Worm (Caenorhabditis elegans) whole organism, mixed stage, embryonic: ENCODE results near the gene T08A11.1.

ENCODE experiments used
- M03D4.4 ChIP-seq: sonication (generic microtip); optimal IDR thresholded peaks from 2 replicates; lab custom pipeline; 2017; ENCODE audit warnings: mild to moderate bottlenecking, missing genetic modification characterization, missing compliant biosample characterization
- bed-3 ChIP-seq: fragments of 200-800 bp; sonication (Bioruptor generic); optimal IDR thresholded peaks from 3 replicates; lab custom pipeline; 2018; ENCODE audit warnings: mild to moderate bottlenecking, missing genetic modification characterization, moderate library complexity, missing compliant biosample characterization
- blmp-1 ChIP-seq: fragments of 150-350 bp; optimal IDR thresholded peaks from 2 replicates; lab custom pipeline; 2014; ENCODE audit warnings: missing biosample characterization, missing genetic modification characterization
- ceh-39 ChIP-seq: fragments of 150-350 bp; optimal IDR thresholded peaks from 2 replicates; lab custom pipeline; 2014; ENCODE audit warnings: missing biosample characterization, missing genetic modification characterization
- ceh-43 ChIP-seq: fragments of 200-800 bp; sonication (Bioruptor generic); optimal IDR thresholded peaks from 2 replicates; lab custom pipeline; 2018; ENCODE audit warnings: mild to moderate bottlenecking, missing genetic modification characterization, moderate library complexity, missing compliant biosample characterization
- ceh-83 ChIP-seq: fragments of 200-800 bp; sonication (Bioruptor generic); optimal IDR thresholded peaks from 2 replicates; lab custom pipeline; 2018; ENCODE audit warnings: mild to moderate bottlenecking, missing genetic modification characterization, missing compliant biosample characterization
- ces-1 ChIP-seq: fragments of 150-350 bp; optimal IDR thresholded peaks from 2 replicates; lab custom pipeline; 2014; ENCODE audit warnings: missing biosample characterization, missing genetic modification reagents, missing genetic modification characterization
- drap-1 ChIP-seq: fragments of 200-800 bp; sonication (Bioruptor generic); optimal IDR thresholded peaks from 3 replicates; lab custom pipeline; 2018; ENCODE audit warnings: mild to moderate bottlenecking, missing genetic modification characterization, missing compliant biosample characterization
- elt-1 ChIP-seq: sonication (generic microtip); optimal IDR thresholded peaks from 2 replicates; lab custom pipeline; 2017; ENCODE audit warnings: missing genetic modification characterization, mild to moderate bottlenecking, missing compliant biosample characterization, antibody characterized with exemption, moderate library complexity, borderline replicate concordance; ENCODE audit not compliant: insufficient read depth
- elt-3 ChIP-seq: fragments of 150-350 bp; optimal IDR thresholded peaks from 2 replicates; lab custom pipeline; 2014; ENCODE audit warnings: missing biosample characterization, missing genetic modification characterization
- flh-1 ChIP-seq: fragments of 200-800 bp; sonication (Bioruptor generic); optimal IDR thresholded peaks from 2 replicates; lab custom pipeline; 2018; ENCODE audit warnings: mild to moderate bottlenecking, missing genetic modification characterization, moderate library complexity, missing compliant biosample characterization
- ham-2 ChIP-seq: fragments of 200-800 bp; sonication (Bioruptor generic); optimal IDR thresholded peaks from 2 replicates; lab custom pipeline; 2018; ENCODE audit warnings: mild to moderate bottlenecking, missing genetic modification characterization, missing compliant biosample characterization
- lin-13 ChIP-seq: fragments of 150-350 bp; optimal IDR thresholded peaks from 2 replicates; lab custom pipeline; 2014; ENCODE audit warnings: missing biosample characterization, missing genetic modification characterization
- lin-32 ChIP-seq: fragments of 200-800 bp; sonication (Bioruptor generic); optimal IDR thresholded peaks from 2 replicates; lab custom pipeline; 2018; ENCODE audit warnings: mild to moderate bottlenecking, missing genetic modification characterization, missing compliant biosample characterization
- lsy-2 ChIP-seq: fragments of 150-350 bp; optimal IDR thresholded peaks from 2 replicates; lab custom pipeline; 2014; ENCODE audit warnings: missing biosample characterization, missing genetic modification characterization
- mab-5 ChIP-seq: fragments of 150-350 bp; optimal IDR thresholded peaks from 2 replicates; lab custom pipeline; 2014; ENCODE audit warnings: missing biosample characterization, missing genetic modification characterization
- mep-1 ChIP-seq: fragments of 150-350 bp; optimal IDR thresholded peaks from 2 replicates; lab custom pipeline; 2017; ENCODE audit warnings: missing biosample characterization, missing genetic modification reagents, missing genetic modification characterization, inconsistent platforms
- mls-2 ChIP-seq: sonication (generic microtip); optimal IDR thresholded peaks from 2 replicates; lab custom pipeline; 2016; ENCODE audit warnings: mild to moderate bottlenecking, missing genetic modification characterization, moderate library complexity, missing compliant biosample characterization
- nhr-12 ChIP-seq: fragments of 150-350 bp; optimal IDR thresholded peaks from 2 replicates; lab custom pipeline; 2014; ENCODE audit warnings: missing biosample characterization, missing genetic modification characterization
- nhr-2 ChIP-seq: fragments of 150-350 bp; optimal IDR thresholded peaks from 2 replicates; lab custom pipeline; 2014; ENCODE audit warnings: missing biosample characterization, missing genetic modification characterization
- nhr-28 ChIP-seq: fragments of 150-350 bp; optimal IDR thresholded peaks from 2 replicates; lab custom pipeline; 2014; ENCODE audit warnings: missing biosample characterization, missing genetic modification characterization
- nhr-76 ChIP-seq: sonication (generic microtip); optimal IDR thresholded peaks from 2 replicates; lab custom pipeline; 2017; ENCODE audit warnings: missing biosample characterization, missing genetic modification characterization
- pha-4 ChIP-seq: fragments of 150-350 bp; optimal IDR thresholded peaks from 2 replicates; lab custom pipeline; 2018; ENCODE audit warnings: missing biosample characterization, missing genetic modification reagents, missing genetic modification characterization
- sem-2 ChIP-seq: fragments of 200-800 bp; sonication (Bioruptor generic); optimal IDR thresholded peaks from 2 replicates; lab custom pipeline; 2018; ENCODE audit warnings: mild to moderate bottlenecking, missing genetic modification characterization, missing compliant biosample characterization
- snpc-4 ChIP-seq: fragments of 150-350 bp; optimal IDR thresholded peaks from 2 replicates; lab custom pipeline; 2014; ENCODE audit warnings: missing biosample characterization, missing genetic modification characterization
- sptf-1 ChIP-seq: sonication (generic microtip); optimal IDR thresholded peaks from 2 replicates; lab custom pipeline; 2017; ENCODE audit warnings: mild to moderate bottlenecking, missing genetic modification characterization, moderate library complexity, missing compliant biosample characterization
- tbx-8 ChIP-seq: fragments of 200-800 bp; sonication (Bioruptor generic); optimal IDR thresholded peaks from 2 replicates; lab custom pipeline; 2018; ENCODE audit warnings: mild to moderate bottlenecking, missing genetic modification characterization, moderate library complexity, missing compliant biosample characterization
- unc-120 ChIP-seq: sonication (generic microtip); optimal IDR thresholded peaks from 2 replicates; lab custom pipeline; 2017; ENCODE audit warnings: missing genetic modification characterization, missing compliant biosample characterization; ENCODE audit not compliant: poor library complexity, severe bottlenecking
- unc-39 ChIP-seq: fragments of 150-350 bp; optimal IDR thresholded peaks from 2 replicates; lab custom pipeline; 2014; ENCODE audit warnings: missing biosample characterization, missing genetic modification characterization
- unc-62 ChIP-seq: fragments of 150-350 bp; optimal IDR thresholded peaks from 2 replicates; lab custom pipeline; 2014; ENCODE audit warnings: missing biosample characterization, missing genetic modification reagents, missing genetic modification characterization
- zip-8 ChIP-seq: fragments of 150-350 bp; optimal IDR thresholded peaks from 2 replicates; lab custom pipeline; 2014; ENCODE audit warnings: missing biosample characterization, missing genetic modification characterization
- ztf-11 ChIP-seq: fragments of 150-350 bp; optimal IDR thresholded peaks from 2 replicates; lab custom pipeline; 2014; ENCODE audit warnings: missing biosample characterization, missing genetic modification characterization

The T08A11.1 gene

ce11 chrIII:4265892-4266291 lies 2.9 kb upstream of the T08A11.1 start:
- TF ChIP-seq ztf-11 (tag; lab: Kevin White, UChicago) (no peak), elt-3 (no peak), mls-2 (tag; lab: Kevin White, UChicago) (no peak), mep-1 (no peak)

- TF ChIP-seq nhr-28 (no peak), flh-1 (GFP tag; lab: Kevin White, UChicago) (no peak), nhr-12 (tag; lab: Kevin White, UChicago) (no peak), ceh-43 (GFP tag; lab: Kevin White, UChicago) (no peak), sem-2 (no peak), pha-4 (tag; lab: Kevin White, UChicago) (no peak)
Measured at ce11 chrIII:4257896-4258295, 5.1 kb downstream of the T08A11.1 start.

- TF ChIP-seq lin-32 (GFP tag; lab: Kevin White, UChicago) (no peak), ham-2 (GFP tag; lab: Kevin White, UChicago) (no peak), ceh-43 (GFP tag; lab: Kevin White, UChicago) (no peak), nhr-12 (tag; lab: Kevin White, UChicago) (no peak), nhr-2 (tag; lab: Kevin White, UChicago) (no peak), mab-5 (no peak), pha-4 (tag; lab: Kevin White, UChicago) (no peak), unc-39 (tag; lab: Kevin White, UChicago) (no peak), lsy-2 (tag; lab: Kevin White, UChicago) (no peak), unc-120 (tag; lab: Kevin White, UChicago) (no peak), tbx-8 (GFP tag; lab: Kevin White, UChicago) (no peak), elt-1 (tag; lab: Kevin White, UChicago) (no peak), mep-1 (no peak), ceh-39 (no peak), zip-8 (tag; lab: Kevin White, UChicago) (no peak), elt-3 (no peak), bed-3 (GFP tag; lab: Kevin White, UChicago) (no peak), sptf-1 (tag; lab: Kevin White, UChicago) (no peak)
Measured at ce11 chrIII:4247571-4247970, 15.4 kb downstream of the T08A11.1 start, which contains the start of gene Y44F5A.1. Gene Y44F5A.1, minus strand, starts transcription at chrIII:4247671.

- no peak for TF ChIP-seq sem-2
- TF ChIP-seq snpc-4 (tag; lab: Kevin White, UChicago) = no peak
- TF ChIP-seq lin-13 (tag; lab: Kevin White, UChicago) = no peak
- TF ChIP-seq lsy-2 (tag; lab: Kevin White, UChicago) = no peak
- no peak for TF ChIP-seq unc-62 (GFP tag; lab: Kevin White, UChicago)
- no peak for TF ChIP-seq mep-1
- no peak for TF ChIP-seq tbx-8 (GFP tag; lab: Kevin White, UChicago)
- no peak for TF ChIP-seq blmp-1 (tag; lab: Kevin White, UChicago)
- no peak for TF ChIP-seq drap-1 (GFP tag; lab: Kevin White, UChicago)
- TF ChIP-seq ces-1 (GFP tag; lab: Kevin White, UChicago) = no peak
- TF ChIP-seq nhr-76 (tag; lab: Kevin White, UChicago) = no peak
- TF ChIP-seq unc-39 (tag; lab: Kevin White, UChicago) = no peak
- no peak for TF ChIP-seq ceh-39
- TF ChIP-seq ceh-43 (GFP tag; lab: Kevin White, UChicago) = no peak
- no peak for TF ChIP-seq nhr-2 (tag; lab: Kevin White, UChicago)
- TF ChIP-seq elt-1 (tag; lab: Kevin White, UChicago) = no peak
- TF ChIP-seq M03D4.4 (tag; lab: Kevin White, UChicago) = no peak
- no peak for TF ChIP-seq nhr-28
- no peak for TF ChIP-seq sptf-1 (tag; lab: Kevin White, UChicago)
Measured at ce11 chrIII:4244285-4244684, 18.7 kb downstream of the T08A11.1 start, which contains the start of gene zhit-2. Gene zhit-2, minus strand, starts transcription at chrIII:4244385.

ce11 chrIII:4243461-4243860 lies 19.5 kb downstream of the T08A11.1 start, which contains the start of gene mrpl-21:
Gene mrpl-21, minus strand, starts transcription at chrIII:4243561.
- TF ChIP-seq unc-39 (tag; lab: Kevin White, UChicago) = no peak
- TF ChIP-seq ceh-83 (GFP tag; lab: Kevin White, UChicago) = no peak
- TF ChIP-seq M03D4.4 (tag; lab: Kevin White, UChicago) = no peak
- no peak for TF ChIP-seq ham-2 (GFP tag; lab: Kevin White, UChicago)
- TF ChIP-seq ceh-39 = no peak
- TF ChIP-seq pha-4 (tag; lab: Kevin White, UChicago) = no peak
- no peak for TF ChIP-seq unc-120 (tag; lab: Kevin White, UChicago)
- no peak for TF ChIP-seq elt-1 (tag; lab: Kevin White, UChicago)
- no peak for TF ChIP-seq ces-1 (GFP tag; lab: Kevin White, UChicago)
- TF ChIP-seq drap-1 (GFP tag; lab: Kevin White, UChicago) = no peak
